Worm (Caenorhabditis elegans) whole organism, L2 larva: ENCODE data around the gene T28A11.19.

ENCODE experiments used
- C34F6.9 ChIP-seq: fragments of 150-350 bp; optimal IDR thresholded peaks from 2 replicates; lab custom pipeline; 2014; ENCODE audit warnings: missing biosample characterization, missing genetic modification characterization
- R02D3.7 ChIP-seq: fragments of 150-350 bp; optimal IDR thresholded peaks from 2 replicates; lab custom pipeline; 2014; ENCODE audit warnings: missing biosample characterization, missing genetic modification characterization
- Y55F3AM.14 ChIP-seq: fragments of 200-800 bp; sonication (Bioruptor generic); optimal IDR thresholded peaks from 2 replicates; lab custom pipeline; 2018; ENCODE audit warnings: mild to moderate bottlenecking, missing genetic modification characterization, missing compliant biosample characterization
- ZK546.5 ChIP-seq: sonication (generic microtip); optimal IDR thresholded peaks from 2 replicates; lab custom pipeline; 2017; ENCODE audit warnings: missing biosample characterization, missing genetic modification characterization
- alr-1 ChIP-seq: fragments of 150-350 bp; optimal IDR thresholded peaks from 2 replicates; lab custom pipeline; 2014; ENCODE audit warnings: missing biosample characterization, missing genetic modification characterization
- aly-2 ChIP-seq: fragments of 150-350 bp; optimal IDR thresholded peaks from 2 replicates; lab custom pipeline; 2014; ENCODE audit warnings: missing biosample characterization, missing genetic modification characterization
- blmp-1 ChIP-seq: sonication (generic microtip); optimal IDR thresholded peaks from 2 replicates; lab custom pipeline; 2017; ENCODE audit warnings: missing genetic modification characterization, mild to moderate bottlenecking, missing compliant biosample characterization, antibody characterized with exemption, moderate library complexity; ENCODE audit not compliant: insufficient read depth
- ceh-16 ChIP-seq: fragments of 150-350 bp; optimal IDR thresholded peaks from 2 replicates; lab custom pipeline; 2014; ENCODE audit warnings: missing biosample characterization, missing genetic modification characterization
- crh-2 ChIP-seq: sonication (generic microtip); optimal IDR thresholded peaks from 2 replicates; lab custom pipeline; 2017; ENCODE audit warnings: missing biosample characterization, missing genetic modification characterization
- dmd-4 ChIP-seq: sonication (generic microtip); optimal IDR thresholded peaks from 2 replicates; lab custom pipeline; 2017; ENCODE audit warnings: missing biosample characterization, missing genetic modification characterization
- elt-3 ChIP-seq: sonication (generic microtip); optimal IDR thresholded peaks from 2 replicates; lab custom pipeline; 2017; ENCODE audit warnings: missing biosample characterization, missing genetic modification characterization
- fos-1 ChIP-seq: fragments of 150-350 bp; optimal IDR thresholded peaks from 2 replicates; lab custom pipeline; 2014; ENCODE audit warnings: missing biosample characterization, missing genetic modification characterization
- gmeb-1 ChIP-seq: fragments of 150-350 bp; optimal IDR thresholded peaks from 2 replicates; lab custom pipeline; 2014; ENCODE audit warnings: missing biosample characterization, missing genetic modification characterization
- lin-13 ChIP-seq: fragments of 150-350 bp; optimal IDR thresholded peaks from 2 replicates; lab custom pipeline; 2014; ENCODE audit warnings: missing biosample characterization, missing genetic modification reagents, missing genetic modification characterization
- lin-39 ChIP-seq: fragments of 150-350 bp; optimal IDR thresholded peaks from 2 replicates; lab custom pipeline; 2014; ENCODE audit warnings: missing biosample characterization, missing genetic modification reagents, missing genetic modification characterization
- mbf-1 ChIP-seq: sonication (generic microtip); optimal IDR thresholded peaks from 2 replicates; lab custom pipeline; 2017; ENCODE audit warnings: missing biosample characterization, missing genetic modification characterization
- mdl-1 ChIP-seq, 2 experiments: fragments of 150-350 bp in 1 of 2; sonication (generic microtip) in 1 of 2; optimal IDR thresholded peaks; 2 replicates each; lab custom pipeline; 2017; ENCODE audit warnings: missing biosample characterization in 2 of 2, missing genetic modification characterization in 2 of 2
- nhr-10 ChIP-seq: sonication (generic microtip); optimal IDR thresholded peaks from 2 replicates; lab custom pipeline; 2017; ENCODE audit warnings: missing biosample characterization, missing genetic modification characterization
- nhr-129 ChIP-seq: fragments of 150-350 bp; optimal IDR thresholded peaks from 2 replicates; lab custom pipeline; 2014; ENCODE audit warnings: missing biosample characterization, missing genetic modification characterization
- nhr-21 ChIP-seq: fragments of 150-350 bp; optimal IDR thresholded peaks from 2 replicates; lab custom pipeline; 2014; ENCODE audit warnings: missing biosample characterization, missing genetic modification characterization
- nhr-23 ChIP-seq: fragments of 150-350 bp; optimal IDR thresholded peaks from 2 replicates; lab custom pipeline; 2014; ENCODE audit warnings: missing biosample characterization, missing genetic modification reagents, missing genetic modification characterization
- nhr-237 ChIP-seq: fragments of 150-350 bp; optimal IDR thresholded peaks from 2 replicates; lab custom pipeline; 2014; ENCODE audit warnings: missing biosample characterization, missing genetic modification characterization
- nhr-25 ChIP-seq: fragments of 150-350 bp; sonication (generic microtip); optimal IDR thresholded peaks from 3 replicates; lab custom pipeline; 2014; ENCODE audit warnings: missing biosample characterization, missing genetic modification characterization
- nhr-6 ChIP-seq: fragments of 150-350 bp; optimal IDR thresholded peaks from 2 replicates; lab custom pipeline; 2014; ENCODE audit warnings: missing biosample characterization, missing genetic modification characterization
- nhr-77 ChIP-seq: fragments of 150-350 bp; optimal IDR thresholded peaks from 2 replicates; lab custom pipeline; 2014; ENCODE audit warnings: missing biosample characterization, missing genetic modification characterization
- peb-1 ChIP-seq: fragments of 150-350 bp; optimal IDR thresholded peaks from 2 replicates; lab custom pipeline; 2014; ENCODE audit warnings: missing biosample characterization, missing genetic modification characterization
- skn-1 ChIP-seq: sonication (generic microtip); optimal IDR thresholded peaks from 2 replicates; lab custom pipeline; 2017; ENCODE audit warnings: missing biosample characterization, missing genetic modification characterization
- sma-3 ChIP-seq: sonication (generic microtip); optimal IDR thresholded peaks from 2 replicates; lab custom pipeline; 2016; ENCODE audit warnings: missing genetic modification reagents, missing genetic modification characterization, missing compliant biosample characterization
- snpc-4 ChIP-seq: fragments of 150-350 bp; optimal IDR thresholded peaks from 2 replicates; lab custom pipeline; 2014; ENCODE audit warnings: missing biosample characterization, missing genetic modification characterization
- unc-55 ChIP-seq: fragments of 150-350 bp; sonication (generic microtip); optimal IDR thresholded peaks from 3 replicates; lab custom pipeline; 2014; ENCODE audit warnings: missing biosample characterization, missing genetic modification reagents, missing genetic modification characterization
- unc-62 ChIP-seq: fragments of 150-350 bp; optimal IDR thresholded peaks from 2 replicates; lab custom pipeline; 2014; ENCODE audit warnings: missing biosample characterization, missing genetic modification reagents, missing genetic modification characterization
- zag-1 ChIP-seq: fragments of 150-350 bp; optimal IDR thresholded peaks from 2 replicates; lab custom pipeline; 2014; ENCODE audit warnings: missing biosample characterization, missing genetic modification characterization
- ztf-11 ChIP-seq: sonication (generic microtip); optimal IDR thresholded peaks from 2 replicates; lab custom pipeline; 2017; ENCODE audit warnings: missing biosample characterization, missing genetic modification characterization
- ztf-4 ChIP-seq: fragments of 150-350 bp; optimal IDR thresholded peaks from 2 replicates; lab custom pipeline; 2014; ENCODE audit warnings: missing biosample characterization, missing genetic modification characterization

T28A11.19 gene

ce11 chrV:3250153-3250552 lies 19.2 kb downstream of the T28A11.19 start, which contains the start of gene T28A11.13:
TSS of gene T28A11.13 (minus strand) at chrV:3250253.
- TF ChIP-seq C34F6.9 (tag; lab: Kevin White, UChicago) (no peak), alr-1 (no peak), nhr-23 (tag; lab: Kevin White, UChicago) (no peak), sma-3 (GFP tag; lab: Kevin White, UChicago) (no peak)

DNA sequence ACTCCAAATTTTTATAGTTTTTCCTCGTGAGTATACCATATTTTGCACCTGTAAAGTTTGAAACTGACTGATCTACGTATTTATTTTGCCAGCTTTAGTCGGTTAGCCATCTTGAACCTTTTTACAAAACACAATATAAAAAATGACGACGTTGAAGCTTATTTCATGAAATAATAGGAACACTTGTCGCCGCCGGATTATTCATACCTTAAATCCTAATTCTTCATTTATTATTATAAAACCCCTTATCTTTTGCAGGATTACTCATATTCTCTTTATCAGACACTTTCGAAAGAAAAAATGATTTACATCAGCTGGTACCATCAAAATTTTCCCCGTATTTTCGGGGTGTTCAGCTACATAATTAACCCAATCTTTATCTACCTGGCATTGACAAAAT lies 21.8 kb downstream of the T28A11.19 start, which contains the start of gene srj-8:
srj-8 (plus strand) TSS at position 301 of the 400 bp plus-strand sequence.
- TF ChIP-seq zag-1 (tag; lab: Kevin White, UChicago) (no peak), fos-1 (tag; lab: Kevin White, UChicago) (no peak), nhr-129 (tag; lab: Kevin White, UChicago) (no peak), unc-62 (GFP tag; lab: Kevin White, UChicago) (no peak), ZK546.5 (no peak), ztf-11 (tag; lab: Kevin White, UChicago) (no peak), nhr-77 (tag; lab: Kevin White, UChicago) (no peak), nhr-6 (tag; lab: Kevin White, UChicago) (no peak)

- TF ChIP-seq crh-2 (no peak), nhr-25 (tag; lab: Kevin White, UChicago) (no peak), sma-3 (GFP tag; lab: Kevin White, UChicago) (no peak), nhr-6 (tag; lab: Kevin White, UChicago) (no peak), unc-62 (GFP tag; lab: Kevin White, UChicago) (no peak), dmd-4 (no peak), fos-1 (tag; lab: Kevin White, UChicago) (no peak), mdl-1 (tag; optimal IDR thresholded peaks at IDR 0.05; lab: Kevin White, UChicago) (no peak), nhr-129 (tag; lab: Kevin White, UChicago) (no peak), lin-13 (GFP tag; lab: Kevin White, UChicago) (no peak), skn-1 (tag; lab: Kevin White, UChicago) (no peak), gmeb-1 (tag; lab: Kevin White, UChicago) (no peak), nhr-21 (no peak), peb-1 (tag; lab: Kevin White, UChicago) (no peak), Y55F3AM.14 (no peak), zag-1 (tag; lab: Kevin White, UChicago) (no peak)
Observed at ce11 chrV:3244703-3245102, 24.6 kb downstream of the T28A11.19 start, which contains the start of gene srj-7. TSS of gene srj-7 (plus strand) at chrV:3245003.

DNA sequence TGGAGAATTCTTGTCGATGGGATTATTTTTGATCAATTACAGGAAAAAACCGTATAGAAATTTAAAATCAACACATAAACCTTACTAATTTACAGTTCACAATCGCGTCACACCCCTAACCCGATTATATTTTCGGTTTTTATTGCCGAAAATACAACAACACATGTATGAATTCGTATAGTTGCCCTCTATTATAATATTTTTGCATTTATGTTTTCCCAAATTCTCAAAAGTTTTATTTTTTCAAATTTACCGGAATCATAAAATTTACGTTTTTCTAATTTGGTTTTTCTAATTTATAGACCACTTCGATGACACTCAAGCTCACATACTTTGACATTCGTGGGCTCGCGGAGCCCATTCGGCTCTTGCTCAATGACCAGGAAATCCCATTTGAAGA lies 26.3 kb downstream of the T28A11.19 start, which contains the start of gene gst-23:
gst-23 (plus strand) TSS at position 301 of the 400 bp plus-strand sequence.
- TF ChIP-seq sma-3 (GFP tag; lab: Kevin White, UChicago) (no peak), ztf-4 (no peak), aly-2 (tag; lab: Kevin White, UChicago) (no peak), lin-39 (no peak), nhr-129 (tag; lab: Kevin White, UChicago) (no peak), nhr-10 (tag; lab: Kevin White, UChicago) (no peak)

ce11 chrV:3241175-3241574 lies 28.1 kb downstream of the T28A11.19 start, which contains the start of gene srj-11:
TSS of gene srj-11 (plus strand) at chrV:3241424.
- TF ChIP-seq nhr-25 (tag; lab: Kevin White, UChicago) (no peak), dmd-4 (no peak), blmp-1 (tag; lab: Kevin White, UChicago) (no peak)

DNA sequence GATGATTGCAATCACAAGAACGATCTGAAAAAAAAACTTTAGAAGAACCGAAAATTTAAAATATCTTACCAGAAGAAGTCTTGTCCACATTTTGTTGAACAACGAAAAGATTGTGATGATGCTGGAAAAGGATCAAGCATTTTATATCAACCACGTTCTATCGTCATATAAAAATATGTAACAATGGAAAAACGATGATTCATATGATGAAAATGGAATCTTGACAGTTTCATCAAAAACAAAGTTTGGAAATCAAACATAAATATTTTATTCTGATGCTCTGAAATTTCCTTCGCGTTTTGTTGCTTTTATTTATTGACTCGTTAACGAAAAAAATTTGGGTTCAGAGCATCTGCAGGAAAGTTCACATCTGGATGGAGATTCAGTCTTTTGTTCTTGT lies 32.7 kb downstream of the T28A11.19 start, which contains the start of the genes K08D9.9 and str-16:
K08D9.9 (minus strand) TSS at position 101 of the 400 bp plus-strand sequence.
str-16 (plus strand) TSS at position 266 of the 400 bp plus-strand sequence.
- TF ChIP-seq ztf-4: no peak
- no peak for TF ChIP-seq lin-13 (GFP tag; lab: Kevin White, UChicago)
- TF ChIP-seq ceh-16 (tag; lab: Kevin White, UChicago): no peak
- TF ChIP-seq nhr-237 (tag; lab: Kevin White, UChicago): no peak
- TF ChIP-seq elt-3 (tag; lab: Kevin White, UChicago): no peak
- no peak for TF ChIP-seq C34F6.9 (tag; lab: Kevin White, UChicago)
- TF ChIP-seq R02D3.7 (tag; lab: Kevin White, UChicago): no peak
- TF ChIP-seq mbf-1 (tag; lab: Kevin White, UChicago): no peak
- TF ChIP-seq unc-55 (GFP tag; lab: Kevin White, UChicago): no peak
- no peak for TF ChIP-seq ztf-11 (tag; lab: Kevin White, UChicago)
- TF ChIP-seq ZK546.5: no peak
- no peak for TF ChIP-seq snpc-4 (tag; lab: Kevin White, UChicago)
- TF ChIP-seq nhr-129 (tag; lab: Kevin White, UChicago): no peak
- TF ChIP-seq Y55F3AM.14: no peak
- no peak for TF ChIP-seq lin-39
- TF ChIP-seq, all 48 proteins: peak for 0
